Fruit fly (Drosophila melanogaster): Measurements from ENCODE around the gene mtrm.

Gene mtrm

dm6 chr3L:8445027-8445426 is 32.2 kb downstream of the mtrm start (continued):
- TF ChIP-seq CG5180 (GFP tag; optimal IDR thresholded peaks at IDR 0.05), result peak; percentile 26
- peak; percentile 25 for TF ChIP-seq CG5245 (GFP tag; optimal IDR thresholded peaks at IDR 0.05)
- 0 out of 2 replicates have a peak, but pooled peaks have one; percentile 5 for TF ChIP-seq ara (GFP tag; IDR thresholded peaks at IDR 0.05)
- TF ChIP-seq CG12769 (tag; optimal IDR thresholded peaks at IDR 0.05), result no peak
- peak; percentile 12; the same call in 1 of the 2 replicates for TF ChIP-seq CG10321 (GFP tag; IDR thresholded peaks at IDR 0.05)
- peak; percentile 75 for TF ChIP-seq CG11504 (tag; optimal IDR thresholded peaks at IDR 0.05)
- TF ChIP-seq dmrt11E (tag; optimal IDR thresholded peaks at IDR 0.05), result peak; percentile 29
- peak; percentile 67; the same call in 2 of the 3 replicates for TF ChIP-seq dysf (GFP tag; IDR thresholded peaks at IDR 0.05)
- TF ChIP-seq zf30C (GFP tag; optimal IDR thresholded peaks at IDR 0.05), result peak; percentile 49
- TF ChIP-seq sens (GFP tag), result peak; percentile 53
- no peak for TF ChIP-seq CrebB (tag; optimal IDR thresholded peaks at IDR 0.05)
- TF ChIP-seq HHEX (GFP tag; optimal IDR thresholded peaks at IDR 0.05), result peak; percentile 51
- TF ChIP-seq CG12659 (GFP tag; optimal IDR thresholded peaks at IDR 0.05), result peak; percentile 32
- peak; percentile 23; the same call in 1 of the 2 replicates for TF ChIP-seq ap (GFP tag; IDR thresholded peaks at IDR 0.05)
- TF ChIP-seq lov (optimal IDR thresholded peaks at IDR 0.05), result no peak
- TF ChIP-seq lov (GFP tag; IDR thresholded peaks at IDR 0.05), result 0 out of 3 replicates have a peak, but pooled peaks have one; percentile 24
- no peak for TF ChIP-seq CHES-1-like (GFP tag; optimal IDR thresholded peaks at IDR 0.05)
- no peak for TF ChIP-seq bbx (GFP tag; IDR thresholded peaks at IDR 0.05; ENCODE audit: partially characterized antibody)
- peak in 1 of 2 experiments; percentile 39 for TF ChIP-seq Eip74EF (GFP tag; optimal IDR thresholded peaks at IDR 0.05)
- 0 out of 2 replicates have a peak, but pooled peaks have one; percentile 30 for TF ChIP-seq chm (GFP tag; IDR thresholded peaks at IDR 0.05)
- peak; percentile 62 for TF ChIP-seq CG4424 (GFP tag; optimal IDR thresholded peaks at IDR 0.05)
- TF ChIP-seq CkIIα-i1 (GFP tag; IDR thresholded peaks at IDR 0.05), result no peak
- TF ChIP-seq Dad (GFP tag; optimal IDR thresholded peaks at IDR 0.05), result peak; percentile 23
- TF ChIP-seq sna (GFP tag; IDR thresholded peaks at IDR 0.05; ENCODE audit: partially characterized antibody), result no peak
- TF ChIP-seq CG17385 (GFP tag; optimal IDR thresholded peaks at IDR 0.05), result peak; percentile 6
- TF ChIP-seq Trl (optimal IDR thresholded peaks at IDR 0.05), result no peak
- TF ChIP-seq Trl (GFP tag; optimal IDR thresholded peaks at IDR 0.05), result no peak
- 0 out of 4 replicates have a peak, but pooled peaks have one; percentile 39 for TF ChIP-seq Gug (GFP tag; IDR thresholded peaks at IDR 0.05)
- no peak for TF ChIP-seq Dek (tag; optimal IDR thresholded peaks at IDR 0.05)
- no peak for TF ChIP-seq Doc2 (GFP tag; IDR thresholded peaks at IDR 0.05)
- 0 out of 2 replicates have a peak, but pooled peaks have one; percentile 8 for TF ChIP-seq CG3847 (GFP tag; IDR thresholded peaks at IDR 0.05)
- peak; percentile 74 for TF ChIP-seq CG10979 (tag; optimal IDR thresholded peaks at IDR 0.05)
- TF ChIP-seq nau (GFP tag; optimal IDR thresholded peaks at IDR 0.05), result peak; percentile 15
- peak; percentile 27 for TF ChIP-seq CG18764 (GFP tag; optimal IDR thresholded peaks at IDR 0.05)
- TF ChIP-seq Blimp-1 (GFP tag; optimal IDR thresholded peaks at IDR 0.05), result peak; percentile 66
- peak; percentile 52 for TF ChIP-seq slbo (GFP tag; IDR thresholded peaks at IDR 0.05)
- TF ChIP-seq CG14667 (GFP tag; IDR thresholded peaks at IDR 0.05), result peak; percentile 32; the same call in 1 of the 2 replicates
- no peak for TF ChIP-seq CG2129 (GFP tag; IDR thresholded peaks at IDR 0.05; ENCODE audit: partially characterized antibody)
- TF ChIP-seq al (GFP tag; IDR thresholded peaks at IDR 0.05), result 0 out of 2 replicates have a peak, but pooled peaks have one; percentile 8
- TF ChIP-seq Doc3 (GFP tag; IDR thresholded peaks at IDR 0.05; ENCODE audit: partially characterized antibody), result no peak
- TF ChIP-seq eyg (GFP tag; optimal IDR thresholded peaks at IDR 0.05), result no peak
- TF ChIP-seq Drgx (GFP tag; IDR thresholded peaks at IDR 0.05), result peak; percentile 33; the same call in 1 of the 2 replicates
- no peak for TF ChIP-seq hkb (optimal IDR thresholded peaks at IDR 0.05)
- TF ChIP-seq hkb (GFP tag; IDR thresholded peaks at IDR 0.05), result peak; percentile 69; the same call in 1 of the 2 replicates
- no peak for TF ChIP-seq NK7.1 (GFP tag; optimal IDR thresholded peaks at IDR 0.05)
- peak; percentile 76 for TF ChIP-seq CG17829 (tag; optimal IDR thresholded peaks at IDR 0.05)
- TF ChIP-seq ase (GFP tag; IDR thresholded peaks at IDR 0.05), result no peak
- peak; percentile 59 for TF ChIP-seq trem (tag; optimal IDR thresholded peaks at IDR 0.05)
- peak; percentile 61 for TF ChIP-seq fd96Cb (tag; optimal IDR thresholded peaks at IDR 0.05)
- TF ChIP-seq gcm (GFP tag; optimal IDR thresholded peaks at IDR 0.05), result no peak
- TF ChIP-seq CG10366 (GFP tag; IDR thresholded peaks at IDR 0.05), result peak; percentile 41; the same call in 1 of the 2 replicates
